Fruit fly (Drosophila melanogaster): ENCODE results near the gene polybromo.

polybromo gene

dm6 chr3R:24771273-24772231, 33.5 kb downstream of the polybromo start, which contains the start of gene CG42331 (continued):
- TF ChIP-seq Antp (GFP tag; optimal IDR thresholded peaks at IDR 0.05): peak; percentile 39
- TF ChIP-seq CG18262 (tag; optimal IDR thresholded peaks at IDR 0.05): peak; percentile 55
- TF ChIP-seq CG3163 (GFP tag; optimal IDR thresholded peaks at IDR 0.05): peak; percentile 16
- TF ChIP-seq ash1 (GFP tag; optimal IDR thresholded peaks at IDR 0.05): no peak
- peak; percentile 46 to 71 for TF ChIP-seq Hr51 (GFP tag; optimal IDR thresholded peaks at IDR 0.05)
- TF ChIP-seq CG34376 (GFP tag; optimal IDR thresholded peaks at IDR 0.05): peak; percentile 80
- TF ChIP-seq dati (GFP tag; IDR thresholded peaks at IDR 0.05): no peak
- TF ChIP-seq CG17186 (GFP tag; optimal IDR thresholded peaks at IDR 0.05): no peak
- peak; percentile 85 for TF ChIP-seq Med (GFP tag)
- TF ChIP-seq CG13424 (tag; optimal IDR thresholded peaks at IDR 0.05): peak; percentile 69
- no peak for TF ChIP-seq CG10321 (GFP tag; IDR thresholded peaks at IDR 0.05)
- peak; percentile 66; the same call in 2 of the 3 replicates for TF ChIP-seq sr (GFP tag; IDR thresholded peaks at IDR 0.05)
- no peak for TF ChIP-seq Bdp1 (GFP tag; optimal IDR thresholded peaks at IDR 0.05)
- no peak for TF ChIP-seq p53 (GFP tag; optimal IDR thresholded peaks at IDR 0.05)
- peak; percentile 65 for TF ChIP-seq ind (GFP tag; optimal IDR thresholded peaks at IDR 0.05)
- peak; percentile 55; the same call in 1 of the 2 replicates for TF ChIP-seq GATAe (GFP tag; conservative IDR thresholded peaks at IDR 0.05)
- no peak for TF ChIP-seq Bgb (GFP tag; IDR thresholded peaks at IDR 0.05; ENCODE audit: partially characterized antibody)
- TF ChIP-seq inv (GFP tag; IDR thresholded peaks at IDR 0.05; ENCODE audit: partially characterized antibody): no peak
- no peak for TF ChIP-seq gt (GFP tag; IDR thresholded peaks at IDR 0.05)
- peak; percentile 6 for TF ChIP-seq CG6654 (GFP tag; optimal IDR thresholded peaks at IDR 0.05)
- no peak for TF ChIP-seq prd (optimal IDR thresholded peaks at IDR 0.05)
- 0 out of 3 replicates have a peak, but pooled peaks have one; percentile 38 for TF ChIP-seq prd (GFP tag; IDR thresholded peaks at IDR 0.05)
- TF ChIP-seq bab2 (GFP tag; optimal IDR thresholded peaks at IDR 0.05): peak; percentile 36
- TF ChIP-seq amos (GFP tag; IDR thresholded peaks at IDR 0.05; ENCODE audit: partially characterized antibody): no peak
- peak; percentile 56 for TF ChIP-seq Hsf (GFP tag; optimal IDR thresholded peaks at IDR 0.05)
- TF ChIP-seq CG31388 (GFP tag; optimal IDR thresholded peaks at IDR 0.05): no peak
- peak; percentile 70 for TF ChIP-seq unpg (GFP tag; optimal IDR thresholded peaks at IDR 0.05)
- no peak for TF ChIP-seq Mrtf (GFP tag; IDR thresholded peaks at IDR 0.05)
- TF ChIP-seq tgo (GFP tag; IDR thresholded peaks at IDR 0.05): no peak; the same call in 2 of the 3 replicates
- TF ChIP-seq cato (GFP tag; optimal IDR thresholded peaks at IDR 0.05; ENCODE audit: borderline replicate concordance): peak; percentile 26
- TF ChIP-seq croc (GFP tag; conservative IDR thresholded peaks at IDR 0.05): peak; percentile 37; the same call in 2 of the 3 replicates
- no peak for TF ChIP-seq pros (GFP tag; optimal IDR thresholded peaks at IDR 0.05)
- TF ChIP-seq CG6791 (GFP tag; IDR thresholded peaks at IDR 0.05; ENCODE audit: partially characterized antibody): no peak
- TF ChIP-seq trh (GFP tag; optimal IDR thresholded peaks at IDR 0.05): no peak
- TF ChIP-seq CG11696 (GFP tag; IDR thresholded peaks at IDR 0.05): no peak
- TF ChIP-seq gro (GFP tag; optimal IDR thresholded peaks at IDR 0.05): no peak
- 0 out of 3 replicates have a peak, but pooled peaks have one; percentile 30 for TF ChIP-seq zfh1 (GFP tag; IDR thresholded peaks at IDR 0.05)
- peak; percentile 48 for TF ChIP-seq ems (GFP tag; optimal IDR thresholded peaks at IDR 0.05)
- no peak for TF ChIP-seq CG3726 (GFP tag; IDR thresholded peaks at IDR 0.05)
- TF ChIP-seq az2 (GFP tag; optimal IDR thresholded peaks at IDR 0.05): peak; percentile 32
- no peak for TF ChIP-seq CG17612 (GFP tag; IDR thresholded peaks at IDR 0.05)
- peak; percentile 9 for TF ChIP-seq disco-r (GFP tag; optimal IDR thresholded peaks at IDR 0.05)
- peak; percentile 53 for TF ChIP-seq Atf-2 (GFP tag; optimal IDR thresholded peaks at IDR 0.05)
- TF ChIP-seq CG3065 (GFP tag; optimal IDR thresholded peaks at IDR 0.05): no peak
- no peak for TF ChIP-seq Sry-β (GFP tag; optimal IDR thresholded peaks at IDR 0.05)
- TF ChIP-seq CG2129 (GFP tag; IDR thresholded peaks at IDR 0.05; ENCODE audit: partially characterized antibody): no peak
- TF ChIP-seq Dbx (GFP tag; IDR thresholded peaks at IDR 0.05): 0 out of 3 replicates have a peak, but pooled peaks have one; percentile 20
- peak; percentile 58 for TF ChIP-seq CG14050 (GFP tag; IDR thresholded peaks at IDR 0.05)
- no peak for TF ChIP-seq CG34224 (GFP tag; IDR thresholded peaks at IDR 0.05; ENCODE audit: partially characterized antibody)
